Fruit fly (Drosophila melanogaster) S2 (cell line): ENCODE measurements around the gene NSD.

ENCODE experiments used
- CG8478 ChIP-seq: fragments of >200 bp; optimal IDR thresholded peaks from 2 replicates; lab custom pipeline; 2018
- CTCF ChIP-seq, 2 experiments: fragments of >200 bp; optimal IDR thresholded peaks; 2 replicates each; lab custom pipeline; 2018

- no peak for TF ChIP-seq CG8478 (lab: Kevin White, UChicago)
- TF ChIP-seq CTCF (optimal IDR thresholded peaks at IDR 0.05; lab: Kevin White, UChicago): no peak
Measured at dm6 chr3R:27921982-27922672, 15.5 kb downstream of the NSD start, which contains the start of gene BCAS2.
